Worm (Caenorhabditis elegans) whole organism, mixed stage, embryonic: ENCODE results near the gene ttr-53.

ENCODE experiments used
- M03D4.4 ChIP-seq: sonication (generic microtip); optimal IDR thresholded peaks from 2 replicates; lab custom pipeline; 2017; ENCODE audit warnings: mild to moderate bottlenecking, missing genetic modification characterization, missing compliant biosample characterization
- blmp-1 ChIP-seq: fragments of 150-350 bp; optimal IDR thresholded peaks from 2 replicates; lab custom pipeline; 2014; ENCODE audit warnings: missing biosample characterization, missing genetic modification characterization
- ceh-39 ChIP-seq: fragments of 150-350 bp; optimal IDR thresholded peaks from 2 replicates; lab custom pipeline; 2014; ENCODE audit warnings: missing biosample characterization, missing genetic modification characterization
- ceh-43 ChIP-seq: fragments of 200-800 bp; sonication (Bioruptor generic); optimal IDR thresholded peaks from 2 replicates; lab custom pipeline; 2018; ENCODE audit warnings: mild to moderate bottlenecking, missing genetic modification characterization, moderate library complexity, missing compliant biosample characterization
- ceh-83 ChIP-seq: fragments of 200-800 bp; sonication (Bioruptor generic); optimal IDR thresholded peaks from 2 replicates; lab custom pipeline; 2018; ENCODE audit warnings: mild to moderate bottlenecking, missing genetic modification characterization, missing compliant biosample characterization
- ces-1 ChIP-seq: fragments of 150-350 bp; optimal IDR thresholded peaks from 2 replicates; lab custom pipeline; 2014; ENCODE audit warnings: missing biosample characterization, missing genetic modification reagents, missing genetic modification characterization
- cnd-1 ChIP-seq: fragments of 200-800 bp; sonication (Bioruptor generic); optimal IDR thresholded peaks from 2 replicates; lab custom pipeline; 2018; ENCODE audit warnings: mild to moderate bottlenecking, missing genetic modification characterization, missing compliant biosample characterization
- drap-1 ChIP-seq: fragments of 200-800 bp; sonication (Bioruptor generic); optimal IDR thresholded peaks from 3 replicates; lab custom pipeline; 2018; ENCODE audit warnings: mild to moderate bottlenecking, missing genetic modification characterization, missing compliant biosample characterization
- elt-1 ChIP-seq: sonication (generic microtip); optimal IDR thresholded peaks from 2 replicates; lab custom pipeline; 2017; ENCODE audit warnings: missing genetic modification characterization, mild to moderate bottlenecking, missing compliant biosample characterization, antibody characterized with exemption, moderate library complexity, borderline replicate concordance; ENCODE audit not compliant: insufficient read depth
- elt-3 ChIP-seq: fragments of 150-350 bp; optimal IDR thresholded peaks from 2 replicates; lab custom pipeline; 2014; ENCODE audit warnings: missing biosample characterization, missing genetic modification characterization
- flh-1 ChIP-seq: fragments of 200-800 bp; sonication (Bioruptor generic); optimal IDR thresholded peaks from 2 replicates; lab custom pipeline; 2018; ENCODE audit warnings: mild to moderate bottlenecking, missing genetic modification characterization, moderate library complexity, missing compliant biosample characterization
- ham-2 ChIP-seq: fragments of 200-800 bp; sonication (Bioruptor generic); optimal IDR thresholded peaks from 2 replicates; lab custom pipeline; 2018; ENCODE audit warnings: mild to moderate bottlenecking, missing genetic modification characterization, missing compliant biosample characterization
- hlh-1 ChIP-seq: fragments of 150-350 bp; optimal IDR thresholded peaks from 2 replicates; lab custom pipeline; 2014; ENCODE audit warnings: missing biosample characterization, missing genetic modification reagents, missing genetic modification characterization
- lin-13 ChIP-seq: fragments of 150-350 bp; optimal IDR thresholded peaks from 2 replicates; lab custom pipeline; 2014; ENCODE audit warnings: missing biosample characterization, missing genetic modification characterization
- lin-32 ChIP-seq: fragments of 200-800 bp; sonication (Bioruptor generic); optimal IDR thresholded peaks from 2 replicates; lab custom pipeline; 2018; ENCODE audit warnings: mild to moderate bottlenecking, missing genetic modification characterization, missing compliant biosample characterization
- lsy-2 ChIP-seq: fragments of 150-350 bp; optimal IDR thresholded peaks from 2 replicates; lab custom pipeline; 2014; ENCODE audit warnings: missing biosample characterization, missing genetic modification characterization
- mab-5 ChIP-seq: fragments of 150-350 bp; optimal IDR thresholded peaks from 2 replicates; lab custom pipeline; 2014; ENCODE audit warnings: missing biosample characterization, missing genetic modification characterization
- mep-1 ChIP-seq: fragments of 150-350 bp; optimal IDR thresholded peaks from 2 replicates; lab custom pipeline; 2017; ENCODE audit warnings: missing biosample characterization, missing genetic modification reagents, missing genetic modification characterization, inconsistent platforms
- mls-2 ChIP-seq: sonication (generic microtip); optimal IDR thresholded peaks from 2 replicates; lab custom pipeline; 2016; ENCODE audit warnings: mild to moderate bottlenecking, missing genetic modification characterization, moderate library complexity, missing compliant biosample characterization
- nhr-12 ChIP-seq: fragments of 150-350 bp; optimal IDR thresholded peaks from 2 replicates; lab custom pipeline; 2014; ENCODE audit warnings: missing biosample characterization, missing genetic modification characterization
- nhr-2 ChIP-seq: fragments of 150-350 bp; optimal IDR thresholded peaks from 2 replicates; lab custom pipeline; 2014; ENCODE audit warnings: missing biosample characterization, missing genetic modification characterization
- nhr-237 ChIP-seq: fragments of 150-350 bp; optimal IDR thresholded peaks from 2 replicates; lab custom pipeline; 2014; ENCODE audit warnings: missing biosample characterization, missing genetic modification characterization
- nhr-28 ChIP-seq: fragments of 150-350 bp; optimal IDR thresholded peaks from 2 replicates; lab custom pipeline; 2014; ENCODE audit warnings: missing biosample characterization, missing genetic modification characterization
- pha-4 ChIP-seq: fragments of 150-350 bp; optimal IDR thresholded peaks from 2 replicates; lab custom pipeline; 2018; ENCODE audit warnings: missing biosample characterization, missing genetic modification reagents, missing genetic modification characterization
- sem-2 ChIP-seq: fragments of 200-800 bp; sonication (Bioruptor generic); optimal IDR thresholded peaks from 2 replicates; lab custom pipeline; 2018; ENCODE audit warnings: mild to moderate bottlenecking, missing genetic modification characterization, missing compliant biosample characterization
- snpc-4 ChIP-seq: fragments of 150-350 bp; optimal IDR thresholded peaks from 2 replicates; lab custom pipeline; 2014; ENCODE audit warnings: missing biosample characterization, missing genetic modification characterization
- sptf-1 ChIP-seq: sonication (generic microtip); optimal IDR thresholded peaks from 2 replicates; lab custom pipeline; 2017; ENCODE audit warnings: mild to moderate bottlenecking, missing genetic modification characterization, moderate library complexity, missing compliant biosample characterization
- tbx-8 ChIP-seq: fragments of 200-800 bp; sonication (Bioruptor generic); optimal IDR thresholded peaks from 2 replicates; lab custom pipeline; 2018; ENCODE audit warnings: mild to moderate bottlenecking, missing genetic modification characterization, moderate library complexity, missing compliant biosample characterization
- unc-120 ChIP-seq: sonication (generic microtip); optimal IDR thresholded peaks from 2 replicates; lab custom pipeline; 2017; ENCODE audit warnings: missing genetic modification characterization, missing compliant biosample characterization; ENCODE audit not compliant: poor library complexity, severe bottlenecking
- unc-39 ChIP-seq: fragments of 150-350 bp; optimal IDR thresholded peaks from 2 replicates; lab custom pipeline; 2014; ENCODE audit warnings: missing biosample characterization, missing genetic modification characterization
- unc-62 ChIP-seq: fragments of 150-350 bp; optimal IDR thresholded peaks from 2 replicates; lab custom pipeline; 2014; ENCODE audit warnings: missing biosample characterization, missing genetic modification reagents, missing genetic modification characterization
- zip-8 ChIP-seq: fragments of 150-350 bp; optimal IDR thresholded peaks from 2 replicates; lab custom pipeline; 2014; ENCODE audit warnings: missing biosample characterization, missing genetic modification characterization
- ztf-11 ChIP-seq: fragments of 150-350 bp; optimal IDR thresholded peaks from 2 replicates; lab custom pipeline; 2014; ENCODE audit warnings: missing biosample characterization, missing genetic modification characterization

Gene ttr-53

DNA sequence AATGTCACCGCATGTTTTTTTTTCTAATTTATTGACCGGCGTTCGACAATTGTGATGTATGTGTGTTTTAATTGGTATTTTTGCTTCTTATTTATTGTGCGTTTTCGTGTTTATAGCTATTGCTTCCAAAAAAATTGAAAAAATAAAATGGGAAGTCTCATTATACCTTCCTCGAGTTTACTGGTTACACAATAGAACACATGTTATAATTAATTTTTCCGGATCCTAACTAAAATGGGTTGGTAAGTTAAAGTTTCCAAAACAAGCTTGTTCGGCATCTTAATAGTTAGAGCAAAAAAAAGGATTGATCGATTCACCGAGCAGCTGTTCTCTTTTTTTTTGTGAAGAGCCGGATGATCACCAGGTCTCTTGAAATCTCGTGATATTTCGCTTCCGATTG lies 2.4 kb upstream of the ttr-53 start, which contains the start of gene ttr-54:
ttr-54 (plus strand) TSS at position 301 of the 400 bp plus-strand sequence.
- TF ChIP-seq snpc-4 (tag; lab: Kevin White, UChicago): no peak
- peak; percentile 56 for TF ChIP-seq hlh-1 (tag; lab: Kevin White, UChicago)
- TF ChIP-seq ces-1 (GFP tag; lab: Kevin White, UChicago): no peak

ce11 chrIV:10157034-10157433 lies 804 bp upstream of the ttr-53 start:
- TF ChIP-seq tbx-8 (GFP tag; lab: Kevin White, UChicago) (no peak), elt-1 (tag; lab: Kevin White, UChicago) (no peak)

DNA sequence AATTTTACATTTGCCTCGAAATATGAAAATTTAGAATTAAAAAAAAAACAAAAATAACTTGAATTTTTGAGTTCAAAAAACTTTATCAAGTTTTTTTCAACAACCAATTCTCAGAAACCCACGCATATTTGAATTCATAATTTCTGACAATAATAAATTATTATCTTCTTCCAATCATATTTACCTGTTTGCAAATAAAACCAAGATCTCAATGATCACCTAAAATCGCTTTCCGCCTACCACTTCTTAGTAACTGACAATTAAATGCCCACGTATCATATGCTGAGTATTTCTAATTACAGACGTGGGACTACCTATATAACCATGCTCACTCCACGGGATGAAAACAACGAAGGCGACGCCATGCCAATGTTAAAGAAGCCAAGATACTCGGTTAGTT lies 3.9 kb downstream of the ttr-53 start, which contains the start of gene pps-1:
pps-1 (plus strand) TSS at position 301 of the 400 bp plus-strand sequence.
- TF ChIP-seq unc-62 (no peak), lin-32 (GFP tag; lab: Kevin White, UChicago) (no peak), unc-39 (tag; lab: Kevin White, UChicago) (no peak), nhr-2 (tag; lab: Kevin White, UChicago) (no peak)
- TF ChIP-seq, all 35 proteins: peak for 0

- no peak for TF ChIP-seq elt-1 (tag; lab: Kevin White, UChicago)
- TF ChIP-seq ceh-43: no peak
- TF ChIP-seq mep-1: no peak
- no peak for TF ChIP-seq pha-4 (tag; lab: Kevin White, UChicago)
- no peak for TF ChIP-seq flh-1
- no peak for TF ChIP-seq elt-3 (tag; lab: Kevin White, UChicago)
Measured at ce11 chrIV:10164086-10164485, 6.2 kb downstream of the ttr-53 start.

ce11 chrIV:10170808-10171207 lies 13.0 kb downstream of the ttr-53 start:
- TF ChIP-seq ces-1 (GFP tag; lab: Kevin White, UChicago) (peak; percentile 99), snpc-4 (tag; lab: Kevin White, UChicago) (no peak)
- TF ChIP-seq, all 35 proteins: peak for 1

DNA sequence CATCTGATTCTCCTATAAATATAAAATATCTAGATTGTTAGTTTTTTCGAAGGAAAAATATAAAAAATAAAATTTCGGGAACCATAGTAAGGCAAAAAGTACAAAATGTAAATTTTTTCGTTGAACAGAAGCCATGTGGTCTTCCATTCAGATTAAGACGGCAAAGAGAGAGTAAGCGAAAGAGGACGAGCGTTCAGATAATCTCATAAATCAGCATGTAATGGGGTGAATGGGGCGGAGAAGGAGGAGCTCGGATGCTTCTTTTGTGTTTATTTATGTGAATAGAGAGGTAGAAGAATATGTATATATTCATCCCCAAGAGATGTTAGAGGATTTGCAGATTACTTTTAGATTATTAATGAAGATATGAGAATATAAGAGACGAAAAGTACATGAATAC lies 16.5 kb downstream of the ttr-53 start, which contains the start of gene pxf-1:
pxf-1 (minus strand) TSS at position 14 of the 400 bp plus-strand sequence.
- no peak for TF ChIP-seq ham-2 (GFP tag; lab: Kevin White, UChicago)
- peak; percentile 59 for TF ChIP-seq ces-1 (GFP tag; lab: Kevin White, UChicago)
- no peak for TF ChIP-seq sptf-1
- TF ChIP-seq, all 35 proteins: peak for 1

DNA sequence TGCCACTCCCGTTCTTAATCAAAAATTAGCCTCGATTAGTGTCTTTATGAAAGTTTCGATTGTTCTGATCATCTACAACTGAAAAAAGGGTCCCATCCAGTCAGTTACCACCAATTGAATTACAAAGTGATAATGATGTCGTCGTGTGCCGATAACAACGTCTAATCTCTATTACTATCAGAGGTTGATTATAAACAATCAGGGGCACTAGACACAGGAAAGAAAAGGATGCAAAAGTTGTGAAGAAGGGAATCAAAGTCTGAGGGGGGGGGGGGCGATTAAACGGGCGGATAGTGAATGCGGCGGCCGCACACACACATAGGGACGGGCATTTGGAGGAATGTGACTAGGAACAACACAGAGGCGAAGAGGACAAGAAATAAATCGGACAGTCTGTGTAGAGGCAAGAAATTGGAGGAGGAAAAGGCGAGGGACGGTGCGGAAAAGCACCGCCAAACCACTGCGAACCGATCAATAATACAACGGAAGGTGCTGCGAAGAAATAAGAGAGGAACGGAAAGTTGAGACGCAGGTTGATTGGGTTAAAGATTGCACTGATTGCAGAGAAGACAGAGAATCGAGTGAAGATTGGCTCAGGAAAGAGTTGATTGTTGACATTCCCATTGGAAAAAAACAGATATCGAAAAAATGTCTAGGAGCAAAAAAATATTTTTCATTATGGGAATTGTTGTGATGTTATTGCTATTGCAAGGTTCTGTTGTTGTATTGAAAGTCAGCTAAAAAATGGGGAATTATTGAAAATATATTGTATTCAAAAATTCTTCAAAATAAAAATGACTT lies 17.3 kb downstream of the ttr-53 start:
- no peak for TF ChIP-seq lsy-2 (tag; lab: Kevin White, UChicago)
- peak; percentile 9 for TF ChIP-seq unc-120 (tag; lab: Kevin White, UChicago)
- TF ChIP-seq unc-39 (tag; lab: Kevin White, UChicago): no peak
- no peak for TF ChIP-seq ces-1 (GFP tag; lab: Kevin White, UChicago)
- no peak for TF ChIP-seq nhr-12 (tag; lab: Kevin White, UChicago)
- TF ChIP-seq ceh-83 (GFP tag; lab: Kevin White, UChicago): no peak
- TF ChIP-seq lin-13: no peak
- no peak for TF ChIP-seq nhr-28 (tag; lab: Kevin White, UChicago)
- TF ChIP-seq elt-3 (tag; lab: Kevin White, UChicago): no peak
- no peak for TF ChIP-seq nhr-2 (tag; lab: Kevin White, UChicago)
- TF ChIP-seq nhr-237 (tag; lab: Kevin White, UChicago): no peak
- peak; percentile 63 for TF ChIP-seq drap-1 (GFP tag; lab: Kevin White, UChicago)
- peak; percentile 60 for TF ChIP-seq M03D4.4 (tag; lab: Kevin White, UChicago)
- TF ChIP-seq hlh-1 (tag; lab: Kevin White, UChicago): no peak
- peak; percentile 14 for TF ChIP-seq sptf-1
- TF ChIP-seq zip-8: no peak
- no peak for TF ChIP-seq ztf-11 (tag; lab: Kevin White, UChicago)
- peak; percentile 20 for TF ChIP-seq cnd-1 (tag; lab: Kevin White, UChicago)
- TF ChIP-seq unc-62: no peak
- TF ChIP-seq tbx-8 (GFP tag; lab: Kevin White, UChicago): no peak
- peak; percentile 13 for TF ChIP-seq pha-4 (tag; lab: Kevin White, UChicago)
- TF ChIP-seq elt-1 (tag; lab: Kevin White, UChicago): no peak
- TF ChIP-seq lin-32 (GFP tag; lab: Kevin White, UChicago): no peak
- TF ChIP-seq ceh-39 (tag; lab: Kevin White, UChicago): no peak
- TF ChIP-seq mep-1: no peak
- TF ChIP-seq mab-5 (tag; lab: Kevin White, UChicago): no peak
- peak; percentile 51 for TF ChIP-seq mls-2
- TF ChIP-seq flh-1: no peak
- TF ChIP-seq sem-2 (GFP tag; lab: Kevin White, UChicago): no peak
- peak; percentile 22 for TF ChIP-seq ham-2 (GFP tag; lab: Kevin White, UChicago)
- TF ChIP-seq blmp-1 (tag; lab: Kevin White, UChicago): no peak
